Worm (Caenorhabditis elegans): ENCODE measurements around the gene epi-1.

DNA sequence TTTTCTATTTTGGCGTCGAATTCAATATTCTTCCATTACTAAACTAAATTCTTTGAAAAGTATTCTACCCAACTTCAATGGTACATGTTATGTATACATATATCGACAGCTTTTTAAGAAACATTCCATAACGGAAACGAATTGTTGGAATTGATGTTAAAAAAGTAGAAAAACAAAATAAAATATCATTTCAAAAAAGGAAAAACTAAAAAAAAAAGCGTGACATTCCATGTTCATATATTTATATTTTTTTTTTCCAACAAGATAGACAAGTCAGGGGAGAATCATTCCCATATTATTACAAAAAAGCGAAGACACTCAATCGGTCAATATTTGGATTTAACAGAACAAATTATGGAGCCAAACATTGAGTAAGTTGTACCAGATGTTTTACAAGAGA lies 38.6 kb downstream of the epi-1 start, which contains the start of gene R102.10:
- TF ChIP-seq nhr-237 (tag; optimal IDR thresholded peaks at IDR 0.05) (no peak), elt-1 (tag; optimal IDR thresholded peaks at IDR 0.05) (no peak), nhr-76 (tag; optimal IDR thresholded peaks at IDR 0.05) (no peak), snpc-4 (tag; optimal IDR thresholded peaks at IDR 0.05) (no peak), egl-27 (tag; optimal IDR thresholded peaks at IDR 0.05) (no peak), unc-62 (GFP tag; optimal IDR thresholded peaks at IDR 0.05) (no peak), ztf-11 (tag; optimal IDR thresholded peaks at IDR 0.05) (no peak), ztf-4 (tag; optimal IDR thresholded peaks at IDR 0.05) (no peak), ama-1 (optimal IDR thresholded peaks at IDR 0.05) (no peak)
